Worm (Caenorhabditis elegans): ENCODE data around the gene cnnm-2.
A peak's percentile ranks its signal among the peaks of the same experiment; 100 is the strongest.

Gene cnnm-2

ce11 chrX:8835887-8836348, 24.0 kb downstream of the cnnm-2 start, which contains the start of gene C28G1.2 (continued):
- TF ChIP-seq lin-54 (GFP tag; optimal IDR thresholded peaks at IDR 0.05) (peak; percentile 68), unc-130 (GFP tag; optimal IDR thresholded peaks at IDR 0.05) (peak; percentile 88), ama-1 (optimal IDR thresholded peaks at IDR 0.05) (no peak), ama-1 (GFP tag; optimal IDR thresholded peaks at IDR 0.05) (peak; percentile 79 to 92), ztf-22 (GFP tag; optimal IDR thresholded peaks at IDR 0.05) (peak; percentile 83), madf-8 (GFP tag; conservative IDR thresholded peaks at IDR 0.05) (0 out of 2 replicates have a peak, but pooled peaks have one; percentile 25), lsy-27 (tag; optimal IDR thresholded peaks at IDR 0.05; ENCODE audit: borderline replicate concordance, insufficient read depth) (peak; percentile 79), hsf-1 (GFP tag; IDR thresholded peaks at IDR 0.05) (no peak), ztf-28 (GFP tag; IDR thresholded peaks at IDR 0.05) (peak; percentile 62; the same call in 1 of the 2 replicates), attf-6 (GFP tag; IDR thresholded peaks at IDR 0.05) (no peak), pbrm-1 (GFP tag; IDR thresholded peaks at IDR 0.05) (peak; percentile 94), xnd-1 (tag; optimal IDR thresholded peaks at IDR 0.05) (no peak), fkh-3 (tag; optimal IDR thresholded peaks at IDR 0.05) (peak; percentile 70), let-526 (GFP tag; IDR thresholded peaks at IDR 0.05) (peak; percentile 76; the same call in 1 of the 2 replicates), Y53G8AR.9 (GFP tag; conservative IDR thresholded peaks at IDR 0.05) (peak; percentile 68; the same call in 1 of the 2 replicates), nhr-27 (tag; optimal IDR thresholded peaks at IDR 0.05) (peak; percentile 80), ceh-58 (GFP tag; IDR thresholded peaks at IDR 0.05) (0 out of 2 replicates have a peak, but pooled peaks have one; percentile 83), ztf-3 (GFP tag; optimal IDR thresholded peaks at IDR 0.05) (peak; percentile 70), cebp-2 (GFP tag; IDR thresholded peaks at IDR 0.05) (peak; percentile 89), egl-44 (GFP tag; IDR thresholded peaks at IDR 0.05) (peak; percentile 94), ztf-26 (tag; optimal IDR thresholded peaks at IDR 0.05) (peak; percentile 86), aptf-2 (GFP tag; conservative IDR thresholded peaks at IDR 0.05) (0 out of 2 replicates have a peak, but pooled peaks have one; percentile 53), mxl-1 (tag; optimal IDR thresholded peaks at IDR 0.05) (peak; percentile 63), rpc-1 (optimal IDR thresholded peaks at IDR 0.05) (peak; percentile 98), rpc-1 (tag; optimal IDR thresholded peaks at IDR 0.05) (peak; percentile 97), ekl-4 (GFP tag; IDR thresholded peaks at IDR 0.05) (peak; percentile 91; the same call in 1 of the 2 replicates), Y67H2A.10 (GFP tag; conservative IDR thresholded peaks at IDR 0.05) (peak; percentile 72; the same call in 1 of the 2 replicates), hlh-12 (tag; optimal IDR thresholded peaks at IDR 0.05) (peak; percentile 79), dpff-1 (tag; optimal IDR thresholded peaks at IDR 0.05) (no peak), ceh-40 (GFP tag; IDR thresholded peaks at IDR 0.05) (peak; percentile 91), K12H6.12 (tag; optimal IDR thresholded peaks at IDR 0.05) (peak; percentile 94), madf-10 (tag; optimal IDR thresholded peaks at IDR 0.05) (peak; percentile 88), D2030.7 (GFP tag; IDR thresholded peaks at IDR 0.05) (peak; percentile 84), somi-1 (GFP tag; optimal IDR thresholded peaks at IDR 0.05) (peak; percentile 86), dox-1 (GFP tag; IDR thresholded peaks at IDR 0.05) (peak; percentile 93), aptf-3 (GFP tag; IDR thresholded peaks at IDR 0.05) (peak; percentile 94; the same call in 1 of the 2 replicates), zfh-2 (GFP tag; conservative IDR thresholded peaks at IDR 0.05) (no peak; the same call in none of the 2 replicates), mcd-1 (GFP tag; IDR thresholded peaks at IDR 0.05) (no peak; the same call in 1 of the 2 replicates), B0336.3 (GFP tag; IDR thresholded peaks at IDR 0.05) (peak; percentile 90), hlh-26 (GFP tag; conservative IDR thresholded peaks at IDR 0.05) (0 out of 2 replicates have a peak, but pooled peaks have one; percentile 54), sdz-38 (tag; optimal IDR thresholded peaks at IDR 0.05) (no peak), T26A5.8 (tag; optimal IDR thresholded peaks at IDR 0.05) (peak; percentile 92), ztf-25 (GFP tag; IDR thresholded peaks at IDR 0.05) (peak; percentile 93), hmg-20 (GFP tag; IDR thresholded peaks at IDR 0.05) (peak; percentile 89), repo-1 (tag; optimal IDR thresholded peaks at IDR 0.05) (peak; percentile 92), ets-4 (GFP tag; optimal IDR thresholded peaks at IDR 0.05) (peak; percentile 82), bed-1 (GFP tag; IDR thresholded peaks at IDR 0.05) (no peak), F55B11.4 (tag; optimal IDR thresholded peaks at IDR 0.05; ENCODE audit: borderline replicate concordance, insufficient read depth) (no peak), F49E8.2 (tag; optimal IDR thresholded peaks at IDR 0.05; ENCODE audit: insufficient read depth) (no peak)
